Worm (Caenorhabditis elegans): ENCODE measurements around the gene C31E10.6.
A peak's percentile ranks its signal among the peaks of the same experiment; 100 is the strongest.

The C31E10.6 gene

ce11 chrX:13973769-13974168, 22.4 kb upstream of the C31E10.6 start:
- no peak for TF ChIP-seq pbrm-1 (GFP tag; IDR thresholded peaks at IDR 0.05)
- no peak for TF ChIP-seq egl-18 (GFP tag; IDR thresholded peaks at IDR 0.05)
- TF ChIP-seq hmg-20 (GFP tag; IDR thresholded peaks at IDR 0.05): no peak
- no peak for TF ChIP-seq madf-6 (GFP tag; IDR thresholded peaks at IDR 0.05)
- TF ChIP-seq aptf-2 (GFP tag; conservative IDR thresholded peaks at IDR 0.05): no peak
- TF ChIP-seq egrh-3 (GFP tag; IDR thresholded peaks at IDR 0.05): no peak
- TF ChIP-seq K12H6.12 (tag; optimal IDR thresholded peaks at IDR 0.05): peak; percentile 18
- TF ChIP-seq madf-8 (GFP tag; conservative IDR thresholded peaks at IDR 0.05): no peak
- no peak for TF ChIP-seq B0336.3 (GFP tag; IDR thresholded peaks at IDR 0.05)
- no peak for TF ChIP-seq madf-10 (tag; optimal IDR thresholded peaks at IDR 0.05)
- TF ChIP-seq nhr-80 (tag; optimal IDR thresholded peaks at IDR 0.05): peak; percentile 33
- TF ChIP-seq F49E8.2 (tag; optimal IDR thresholded peaks at IDR 0.05; ENCODE audit: insufficient read depth): no peak
- no peak for TF ChIP-seq unc-130 (GFP tag; optimal IDR thresholded peaks at IDR 0.05)
- no peak for TF ChIP-seq tbp1 (GFP tag; optimal IDR thresholded peaks at IDR 0.05)
- TF ChIP-seq snpc-3.4 (tag; optimal IDR thresholded peaks at IDR 0.05): no peak
- TF ChIP-seq cebp-1 (GFP tag; IDR thresholded peaks at IDR 0.05): no peak
- peak; percentile 32 for TF ChIP-seq cebp-1 (tag; optimal IDR thresholded peaks at IDR 0.05)

- TF ChIP-seq lin-40 (tag; optimal IDR thresholded peaks at IDR 0.05): peak; percentile 10
- no peak for TF ChIP-seq attf-5 (GFP tag; optimal IDR thresholded peaks at IDR 0.05)
- no peak for TF ChIP-seq K12H6.12 (tag; optimal IDR thresholded peaks at IDR 0.05)
- TF ChIP-seq akir-1 (GFP tag; optimal IDR thresholded peaks at IDR 0.05): no peak
- TF ChIP-seq somi-1 (GFP tag; optimal IDR thresholded peaks at IDR 0.05): peak; percentile 1
- TF ChIP-seq nhr-80 (tag; optimal IDR thresholded peaks at IDR 0.05): peak; percentile 28
Observed at ce11 chrX:13974448-13975071, 21.6 kb upstream of the C31E10.6 start.

ce11 chrX:13975314-13975713, 20.8 kb upstream of the C31E10.6 start, which contains the start of gene F48F7.5:
TSS of gene F48F7.5 (plus strand) at chrX:13975653.
- TF ChIP-seq tbp1 (GFP tag; optimal IDR thresholded peaks at IDR 0.05) (no peak), ztf-25 (GFP tag; IDR thresholded peaks at IDR 0.05) (no peak), K12H6.12 (tag; optimal IDR thresholded peaks at IDR 0.05) (peak; percentile 12), C17E4.6 (GFP tag; IDR thresholded peaks at IDR 0.05) (no peak), mcd-1 (GFP tag; IDR thresholded peaks at IDR 0.05) (no peak), cebp-1 (GFP tag; IDR thresholded peaks at IDR 0.05) (no peak), cebp-1 (tag; optimal IDR thresholded peaks at IDR 0.05) (peak; percentile 13), lin-35 (GFP tag; optimal IDR thresholded peaks at IDR 0.05) (peak in 1 of 3 experiments; percentile 17), ztf-6 (GFP tag; IDR thresholded peaks at IDR 0.05) (no peak), tlf-1 (GFP tag; optimal IDR thresholded peaks at IDR 0.05) (no peak)

- TF ChIP-seq dpff-1 (tag; optimal IDR thresholded peaks at IDR 0.05) (no peak), sdz-38 (tag; optimal IDR thresholded peaks at IDR 0.05) (no peak), F23B12.7 (tag; optimal IDR thresholded peaks at IDR 0.05; ENCODE audit: insufficient read depth) (no peak), F10E7.11 (tag; optimal IDR thresholded peaks at IDR 0.05) (no peak), nhr-80 (tag; optimal IDR thresholded peaks at IDR 0.05) (peak; percentile 3), C17E4.6 (GFP tag; IDR thresholded peaks at IDR 0.05) (no peak), lin-26 (GFP tag; IDR thresholded peaks at IDR 0.05) (0 out of 2 replicates have a peak, but pooled peaks have one; percentile 28), ceh-27 (GFP tag; optimal IDR thresholded peaks at IDR 0.05) (peak; percentile 54), dox-1 (GFP tag; IDR thresholded peaks at IDR 0.05) (0 out of 2 replicates have a peak, but pooled peaks have one; percentile 14), B0019.2 (GFP tag; conservative IDR thresholded peaks at IDR 0.05) (no peak), hmg-1.2 (GFP tag; IDR thresholded peaks at IDR 0.05) (peak; percentile 17; the same call in 1 of the 2 replicates), dpl-1 (GFP tag; optimal IDR thresholded peaks at IDR 0.05) (no peak), F37B4.10 (GFP tag; IDR thresholded peaks at IDR 0.05) (no peak), him-1 (tag; optimal IDR thresholded peaks at IDR 0.05) (no peak), attf-5 (GFP tag; optimal IDR thresholded peaks at IDR 0.05) (peak; percentile 32), bed-2 (GFP tag; IDR thresholded peaks at IDR 0.05) (no peak), aptf-3 (GFP tag; IDR thresholded peaks at IDR 0.05) (no peak), lin-35 (GFP tag; optimal IDR thresholded peaks at IDR 0.05) (peak in 1 of 3 experiments; percentile 5), hlh-26 (GFP tag; conservative IDR thresholded peaks at IDR 0.05) (no peak)
Observed at ce11 chrX:13977439-13978118, 18.6 kb upstream of the C31E10.6 start, which contains the start of gene F48F7.6. TSS of gene F48F7.6 (plus strand) at chrX:13977829.

All from whole organism, young adult.